Worm (Caenorhabditis elegans) whole organism, young adult: ENCODE measurements around the gene T13F3.6.

Experiments used
- B0019.2 ChIP-seq: fragments of 200-800 bp; sonication (Bioruptor generic); conservative IDR thresholded peaks from 2 replicates; pipeline ENCODE4 v1.3.6; 2022; ENCODE audit warnings: missing genetic modification reagents, missing genetic modification characterization, missing compliant biosample characterization
- F22D6.2 ChIP-seq: sonication (generic microtip); optimal IDR thresholded peaks from 2 replicates; lab custom pipeline; 2016; ENCODE audit warnings: mild to moderate bottlenecking, missing genetic modification characterization, missing compliant biosample characterization
- F23B12.7 ChIP-seq: sonication (generic microtip); optimal IDR thresholded peaks from 2 replicates; lab custom pipeline; 2017; ENCODE audit warnings: missing genetic modification characterization, mild to moderate bottlenecking, missing compliant biosample characterization, antibody characterized with exemption, moderate library complexity; ENCODE audit not compliant: insufficient read depth
- F49E8.2 ChIP-seq: sonication (generic microtip); optimal IDR thresholded peaks from 3 replicates; lab custom pipeline; 2017; ENCODE audit warnings: missing genetic modification characterization, mild to moderate bottlenecking, missing compliant biosample characterization, antibody characterized with exemption, moderate library complexity; ENCODE audit not compliant: insufficient read depth
- F52B5.7 ChIP-seq: sonication (generic microtip); optimal IDR thresholded peaks from 2 replicates; lab custom pipeline; 2016; ENCODE audit warnings: mild to moderate bottlenecking, missing genetic modification characterization, missing compliant biosample characterization
- T26A5.8 ChIP-seq: sonication (generic microtip); optimal IDR thresholded peaks from 2 replicates; lab custom pipeline; 2016; ENCODE audit warnings: missing genetic modification characterization, missing compliant biosample characterization
- Y79H2A.3 ChIP-seq: fragments of 200-800 bp; sonication (Bioruptor generic); conservative IDR thresholded peaks from 2 replicates; pipeline ENCODE4 v1.3.6; 2022; ENCODE audit warnings: missing genetic modification reagents, missing genetic modification characterization, missing compliant biosample characterization
- ZK185.1 ChIP-seq: sonication (generic microtip); optimal IDR thresholded peaks from 2 replicates; lab custom pipeline; 2016; ENCODE audit warnings: mild to moderate bottlenecking, missing genetic modification characterization, missing compliant biosample characterization; ENCODE audit not compliant: poor library complexity, severe bottlenecking
- akir-1 ChIP-seq: fragments of 200-800 bp; sonication (Bioruptor generic); optimal IDR thresholded peaks from 2 replicates; lab custom pipeline; 2018; ENCODE audit warnings: mild to moderate bottlenecking, missing genetic modification characterization, moderate library complexity, missing compliant biosample characterization
- aptf-3 ChIP-seq: fragments of 200-800 bp; sonication (Bioruptor generic); IDR thresholded peaks from 2 replicates; pipeline ENCODE4 v1.3.6; 2022; ENCODE audit warnings: missing genetic modification characterization, missing compliant biosample characterization
- athp-1 ChIP-seq: sonication (generic microtip); optimal IDR thresholded peaks from 2 replicates; lab custom pipeline; 2017; ENCODE audit warnings: mild to moderate bottlenecking, missing genetic modification characterization, missing compliant biosample characterization
- bed-2 ChIP-seq: fragments of 200-800 bp; sonication (Bioruptor generic); IDR thresholded peaks from 2 replicates; pipeline ENCODE4 v1.3.6; 2022; ENCODE audit warnings: missing genetic modification reagents, missing genetic modification characterization, missing compliant biosample characterization
- ceh-27 ChIP-seq: fragments of 200-800 bp; sonication (Bioruptor generic); optimal IDR thresholded peaks from 2 replicates; lab custom pipeline; 2018; ENCODE audit warnings: mild to moderate bottlenecking, missing genetic modification characterization, moderate library complexity, missing compliant biosample characterization
- ceh-58 ChIP-seq: fragments of 200-800 bp; sonication (Bioruptor generic); IDR thresholded peaks from 2 replicates; pipeline ENCODE4 v1.3.6; 2022; ENCODE audit warnings: missing genetic modification characterization, missing compliant biosample characterization
- die-1 ChIP-seq: sonication (generic microtip); optimal IDR thresholded peaks from 2 replicates; lab custom pipeline; 2016; ENCODE audit warnings: missing genotype, mild to moderate bottlenecking, missing genetic modification characterization, missing compliant biosample characterization
- egl-44 ChIP-seq: fragments of 200-800 bp; sonication (Bioruptor generic); IDR thresholded peaks from 2 replicates; pipeline ENCODE4 v1.3.6; 2022; ENCODE audit warnings: missing genetic modification reagents, missing genetic modification characterization, missing compliant biosample characterization
- ets-4 ChIP-seq: fragments of 200-800 bp; sonication (Bioruptor generic); optimal IDR thresholded peaks from 2 replicates; lab custom pipeline; 2018; ENCODE audit warnings: mild to moderate bottlenecking, missing genetic modification characterization, missing compliant biosample characterization
- fkh-3 ChIP-seq: sonication (generic microtip); optimal IDR thresholded peaks from 2 replicates; lab custom pipeline; 2016; ENCODE audit warnings: mild to moderate bottlenecking, missing genetic modification characterization, missing compliant biosample characterization
- gei-17 ChIP-seq: fragments of 200-800 bp; sonication (Bioruptor generic); optimal IDR thresholded peaks from 2 replicates; lab custom pipeline; 2018; ENCODE audit warnings: mild to moderate bottlenecking, missing genetic modification characterization, missing compliant biosample characterization
- hlh-26 ChIP-seq: fragments of 200-800 bp; sonication (Bioruptor generic); conservative IDR thresholded peaks from 2 replicates; pipeline ENCODE4 v1.3.6; 2022; ENCODE audit warnings: missing genetic modification reagents, missing genetic modification characterization, missing compliant biosample characterization
- hmg-1.2 ChIP-seq: fragments of 200-800 bp; sonication (Bioruptor generic); IDR thresholded peaks from 2 replicates; pipeline ENCODE4 v1.3.6; 2022; ENCODE audit warnings: missing genetic modification reagents, missing genetic modification characterization, missing compliant biosample characterization
- hmg-20 ChIP-seq: fragments of 200-800 bp; sonication (Bioruptor generic); IDR thresholded peaks from 2 replicates; pipeline ENCODE4 v1.3.6; 2022; ENCODE audit warnings: missing genetic modification reagents, missing genetic modification characterization, missing compliant biosample characterization
- lin-40 ChIP-seq: sonication (generic microtip); optimal IDR thresholded peaks from 2 replicates; lab custom pipeline; 2016; ENCODE audit warnings: missing genetic modification characterization, mild to moderate bottlenecking, missing compliant biosample characterization, missing genotype, missing genetic modification reagents
- lsl-1 ChIP-seq: fragments of 200-800 bp; sonication (Bioruptor generic); optimal IDR thresholded peaks from 2 replicates; lab custom pipeline; 2018; ENCODE audit warnings: mild to moderate bottlenecking, missing genetic modification characterization, moderate library complexity, missing compliant biosample characterization
- lsy-27 ChIP-seq: sonication (generic microtip); optimal IDR thresholded peaks from 2 replicates; lab custom pipeline; 2017; ENCODE audit warnings: missing genetic modification characterization, mild to moderate bottlenecking, missing compliant biosample characterization, antibody characterized with exemption, missing genotype, borderline replicate concordance; ENCODE audit not compliant: insufficient read depth
- madf-8 ChIP-seq: fragments of 200-800 bp; sonication (Bioruptor generic); conservative IDR thresholded peaks from 2 replicates; pipeline ENCODE4 v1.3.6; 2022; ENCODE audit warnings: missing genetic modification reagents, missing genetic modification characterization, missing compliant biosample characterization
- nhr-120 ChIP-seq: fragments of 200-800 bp; sonication (Bioruptor generic); IDR thresholded peaks from 2 replicates; pipeline ENCODE4 v1.3.6; 2022; ENCODE audit warnings: missing genetic modification characterization, missing compliant biosample characterization
- nhr-80 ChIP-seq: sonication (generic microtip); optimal IDR thresholded peaks from 2 replicates; lab custom pipeline; 2016; ENCODE audit warnings: missing genetic modification characterization, missing compliant biosample characterization
- rpc-1 ChIP-seq, 2 experiments: fragments of 150-350 bp in 1 of 2; sonication (generic microtip) in 1 of 2; optimal IDR thresholded peaks; 2 replicates each; lab custom pipeline; 2014 to 2018; ENCODE audit warnings: missing biosample characterization in 1 of 2, missing genetic modification characterization in 1 of 2, missing genetic modification reagents in 1 of 2, missing genotype in 1 of 2
- snpc-1.3 ChIP-seq: sonication (generic microtip); optimal IDR thresholded peaks from 2 replicates; lab custom pipeline; 2017; ENCODE audit warnings: missing genetic modification characterization, mild to moderate bottlenecking, missing compliant biosample characterization, antibody characterized with exemption, moderate library complexity, missing genotype, missing genetic modification reagents; ENCODE audit not compliant: insufficient read depth
- somi-1 ChIP-seq: fragments of 200-800 bp; sonication (Bioruptor generic); optimal IDR thresholded peaks from 2 replicates; lab custom pipeline; 2018; ENCODE audit warnings: mild to moderate bottlenecking, missing genetic modification characterization, missing compliant biosample characterization
- sptf-2 ChIP-seq: fragments of 200-800 bp; sonication (Bioruptor generic); optimal IDR thresholded peaks from 2 replicates; lab custom pipeline; 2018; ENCODE audit warnings: mild to moderate bottlenecking, missing genetic modification characterization, missing compliant biosample characterization
- tbp1 ChIP-seq: fragments of 200-800 bp; sonication (Bioruptor generic); optimal IDR thresholded peaks from 2 replicates; lab custom pipeline; 2018; ENCODE audit warnings: mild to moderate bottlenecking, missing genetic modification characterization, missing compliant biosample characterization
- zim-3 ChIP-seq: sonication (generic microtip); optimal IDR thresholded peaks from 2 replicates; lab custom pipeline; 2017; ENCODE audit warnings: mild to moderate bottlenecking, missing genetic modification characterization, moderate library complexity, missing compliant biosample characterization
- ztf-28 ChIP-seq: fragments of 200-800 bp; sonication (Bioruptor generic); IDR thresholded peaks from 2 replicates; pipeline ENCODE4 v1.3.6; 2022; ENCODE audit warnings: missing genetic modification reagents, missing genetic modification characterization, missing compliant biosample characterization
- ztf-6 ChIP-seq: fragments of 200-800 bp; sonication (Bioruptor generic); IDR thresholded peaks from 2 replicates; pipeline ENCODE4 v1.3.6; 2022; ENCODE audit warnings: missing genetic modification reagents, missing genetic modification characterization, missing compliant biosample characterization

The T13F3.6 gene

ce11 chrV:16235135-16235534 is 35.9 kb downstream of the T13F3.6 start, which contains the start of gene F21H7.3:
Gene F21H7.3 (minus strand): TSS chrV:16235235.
- TF ChIP-seq madf-8 (GFP tag; lab: Robert Waterston, UW), result no peak
- TF ChIP-seq rpc-1 (optimal IDR thresholded peaks at IDR 0.05; lab: Kevin White, UChicago), result no peak
- no peak for TF ChIP-seq rpc-1 (tag; optimal IDR thresholded peaks at IDR 0.05; lab: Kevin White, UChicago)
- no peak for TF ChIP-seq gei-17
- TF ChIP-seq F49E8.2 (tag; lab: Kevin White, UChicago), result no peak
- no peak for TF ChIP-seq athp-1
- TF ChIP-seq ceh-27 (GFP tag; lab: Kevin White, UChicago), result no peak
- no peak for TF ChIP-seq F52B5.7 (tag; lab: Kevin White, UChicago)
- TF ChIP-seq ets-4 (GFP tag; lab: Kevin White, UChicago), result no peak
- no peak for TF ChIP-seq hmg-20
- TF ChIP-seq tbp1, result no peak
- TF ChIP-seq lin-40, result no peak
- TF ChIP-seq die-1 (tag; lab: Kevin White, UChicago), result no peak
- TF ChIP-seq aptf-3 (GFP tag; lab: Robert Waterston, UW), result no peak
- TF ChIP-seq ZK185.1, result no peak
- no peak for TF ChIP-seq F23B12.7 (tag; lab: Kevin White, UChicago)

- no peak for TF ChIP-seq aptf-3 (GFP tag; lab: Robert Waterston, UW)
- no peak for TF ChIP-seq gei-17
- TF ChIP-seq F49E8.2 (tag; lab: Kevin White, UChicago), result no peak
- no peak for TF ChIP-seq zim-3 (tag; lab: Kevin White, UChicago)
- TF ChIP-seq lsy-27 (tag; lab: Kevin White, UChicago), result no peak
- no peak for TF ChIP-seq lsl-1 (GFP tag; lab: Kevin White, UChicago)
- no peak for TF ChIP-seq F22D6.2 (tag; lab: Kevin White, UChicago)
- no peak for TF ChIP-seq hmg-1.2 (GFP tag; lab: Robert Waterston, UW)
- TF ChIP-seq ceh-58 (GFP tag; lab: Robert Waterston, UW), result no peak
Observed at ce11 chrV:16233624-16234023, 37.4 kb downstream of the T13F3.6 start, which contains the start of gene clec-233. Gene clec-233 (plus strand): TSS chrV:16233924.

ce11 chrV:16232180-16232579 is 38.8 kb downstream of the T13F3.6 start, which contains the start of gene gst-22:
Gene gst-22 (minus strand): TSS chrV:16232282.
- TF ChIP-seq snpc-1.3 (no peak), nhr-80 (tag; lab: Kevin White, UChicago) (peak; percentile 51)

- TF ChIP-seq egl-44 (GFP tag; lab: Robert Waterston, UW) (no peak), lsl-1 (GFP tag; lab: Kevin White, UChicago) (no peak), rpc-1 (optimal IDR thresholded peaks at IDR 0.05; lab: Kevin White, UChicago) (no peak), rpc-1 (tag; optimal IDR thresholded peaks at IDR 0.05; lab: Kevin White, UChicago) (no peak), hlh-26 (GFP tag; lab: Robert Waterston, UW) (no peak), snpc-1.3 (no peak), ztf-28 (GFP tag; lab: Robert Waterston, UW) (no peak), sptf-2 (GFP tag; lab: Kevin White, UChicago) (no peak), ets-4 (GFP tag; lab: Kevin White, UChicago) (no peak), ztf-6 (GFP tag; lab: Robert Waterston, UW) (no peak), T26A5.8 (tag; lab: Kevin White, UChicago) (no peak), fkh-3 (tag; lab: Kevin White, UChicago) (no peak), B0019.2 (GFP tag; lab: Robert Waterston, UW) (no peak), bed-2 (GFP tag; lab: Robert Waterston, UW) (no peak), nhr-120 (GFP tag; lab: Robert Waterston, UW) (no peak), akir-1 (no peak), F52B5.7 (tag; lab: Kevin White, UChicago) (no peak), somi-1 (no peak), lin-40 (no peak), Y79H2A.3 (GFP tag; lab: Robert Waterston, UW) (no peak)
Observed at ce11 chrV:16229896-16230295, 41.1 kb downstream of the T13F3.6 start, which contains the start of the genes F21H7.2 and F21H7.12. Gene F21H7.2 (minus strand): TSS chrV:16229996. Gene F21H7.12 (plus strand): TSS chrV:16230165.
